Worm (Caenorhabditis elegans) whole organism, L1 larva: ENCODE data around the gene K01A2.4.

Source experiments
- mep-1 ChIP-seq: fragments of 150-350 bp; optimal IDR thresholded peaks from 2 replicates; lab custom pipeline; 2014; ENCODE audit warnings: missing biosample characterization, missing genetic modification characterization
- unc-130 ChIP-seq: fragments of 150-350 bp; optimal IDR thresholded peaks from 2 replicates; lab custom pipeline; 2017; ENCODE audit warnings: missing biosample characterization, missing genetic modification characterization, inconsistent platforms

DNA sequence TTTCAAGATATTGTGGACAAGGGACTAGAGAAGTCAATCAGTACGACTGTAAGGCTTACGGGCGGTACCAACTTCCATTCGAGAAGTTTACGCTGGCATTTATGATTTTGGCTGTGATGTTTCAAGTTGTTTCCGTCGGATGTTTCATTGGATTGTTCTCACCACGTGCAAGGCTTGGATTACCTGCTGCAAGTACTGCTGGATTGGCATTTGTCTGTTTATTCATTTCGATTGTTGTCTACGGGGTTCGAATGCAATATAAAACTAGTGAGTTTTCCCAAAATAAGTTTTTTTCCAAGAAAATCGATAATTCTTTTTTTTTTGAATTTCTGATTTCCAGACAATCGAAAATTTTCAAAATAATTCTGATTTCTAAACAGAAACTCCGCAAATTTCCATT, 33.5 kb downstream of the K01A2.4 start:
- TF ChIP-seq mep-1 (tag; lab: Kevin White, UChicago) (no peak), unc-130 (tag; lab: Kevin White, UChicago) (no peak)
